Worm (Caenorhabditis elegans) whole organism, L4/young adult: Measurements from ENCODE around the gene T16G12.12.

Experiments
- dao-5 ChIP-seq: sonication (generic microtip); optimal IDR thresholded peaks from 2 replicates; lab custom pipeline; 2016; ENCODE audit warnings: missing genotype, missing genetic modification characterization, moderate library complexity, missing compliant biosample characterization
- him-1 ChIP-seq: sonication (generic microtip); optimal IDR thresholded peaks from 2 replicates; lab custom pipeline; 2016; ENCODE audit warnings: missing genotype, missing genetic modification reagents, missing genetic modification characterization, missing compliant biosample characterization

DNA sequence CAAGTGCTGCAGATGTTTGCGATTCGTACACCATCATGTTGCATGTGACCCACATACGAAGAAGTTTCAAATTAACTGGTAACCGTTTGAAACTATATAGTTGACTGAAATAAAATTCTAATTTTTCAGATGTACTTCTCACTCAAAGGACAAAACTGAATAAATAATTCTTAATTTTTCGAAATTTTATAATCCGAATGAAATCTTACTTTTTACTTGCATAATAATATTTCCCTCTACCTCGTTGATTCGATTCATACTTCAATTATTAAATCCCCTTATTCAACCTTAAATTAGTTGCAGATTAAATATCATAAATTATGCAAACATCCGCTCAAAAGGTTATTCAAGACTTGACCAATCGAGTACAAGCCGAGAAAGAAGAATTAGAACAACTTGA is 32.6 kb downstream of the T16G12.12 start, which contains the start of gene T16H12.2:
- no peak for TF ChIP-seq dao-5 (tag; lab: Kevin White, UChicago)
- TF ChIP-seq him-1 (tag; lab: Kevin White, UChicago): no peak
